Fruit fly (Drosophila melanogaster): ENCODE measurements around the gene CG11964.

The CG11964 gene

DNA sequence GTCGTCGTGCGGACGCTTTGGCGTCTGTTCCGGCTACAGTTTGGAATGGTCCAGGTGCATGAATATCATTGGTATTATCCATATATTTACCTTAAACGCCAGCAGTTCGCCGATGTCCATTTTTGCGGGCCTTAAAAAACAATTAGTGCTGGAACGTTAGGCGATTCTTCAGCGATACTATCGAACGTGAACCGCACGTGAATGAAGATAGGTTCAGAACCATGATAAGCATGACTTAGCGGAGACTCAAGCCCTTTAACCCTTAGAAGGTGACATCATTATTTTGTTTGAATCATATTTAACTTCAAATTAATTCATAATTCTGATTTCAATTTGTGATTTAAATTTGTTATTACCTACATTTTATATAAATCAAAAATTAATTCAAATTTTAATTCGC lies at the start of gene CG11964:
TSS of gene CG11964 (minus strand) at position 155 of the 400 bp plus-strand sequence.
- TF ChIP-seq CG10431 (GFP tag; optimal IDR thresholded peaks at IDR 0.05) (no peak), CG34422 (GFP tag; IDR thresholded peaks at IDR 0.05) (peak; percentile 75), CG15011 (GFP tag; optimal IDR thresholded peaks at IDR 0.05) (no peak), sob (GFP tag; IDR thresholded peaks at IDR 0.05) (peak; percentile 75), ranshi (GFP tag; IDR thresholded peaks at IDR 0.05) (peak; percentile 54; the same call in 1 of the 2 replicates), Xrp1 (GFP tag; IDR thresholded peaks at IDR 0.05) (peak; percentile 68), Ptx1 (GFP tag; IDR thresholded peaks at IDR 0.05) (peak; percentile 53), CG2129 (GFP tag; IDR thresholded peaks at IDR 0.05; ENCODE audit: partially characterized antibody) (peak; percentile 99), Dad (GFP tag; optimal IDR thresholded peaks at IDR 0.05) (peak; percentile 65), CG4820 (GFP tag; optimal IDR thresholded peaks at IDR 0.05) (peak; percentile 36), yki (optimal IDR thresholded peaks at IDR 0.05) (no peak), Dfd (GFP tag; optimal IDR thresholded peaks at IDR 0.05) (no peak), CG6854 (GFP tag; optimal IDR thresholded peaks at IDR 0.05) (no peak), eyg (GFP tag; optimal IDR thresholded peaks at IDR 0.05) (no peak), BtbVII (GFP tag; optimal IDR thresholded peaks at IDR 0.05) (no peak), E2f2 (GFP tag; IDR thresholded peaks at IDR 0.05) (peak; percentile 78), hkb (optimal IDR thresholded peaks at IDR 0.05) (no peak), hkb (GFP tag; IDR thresholded peaks at IDR 0.05) (no peak), wek (GFP tag; optimal IDR thresholded peaks at IDR 0.05) (no peak), Neu2 (GFP tag; optimal IDR thresholded peaks at IDR 0.05; ENCODE audit: borderline replicate concordance) (peak; percentile 32), grau (tag; optimal IDR thresholded peaks at IDR 0.05) (peak; percentile 64), CG12155 (GFP tag; optimal IDR thresholded peaks at IDR 0.05) (peak; percentile 62), CG3163 (GFP tag; optimal IDR thresholded peaks at IDR 0.05) (peak; percentile 31), hbn (GFP tag; IDR thresholded peaks at IDR 0.05; ENCODE audit: partially characterized antibody) (peak; percentile 99), fru (optimal IDR thresholded peaks at IDR 0.05) (no peak), Asciz (GFP tag; optimal IDR thresholded peaks at IDR 0.05) (no peak), Bteb2 (GFP tag; optimal IDR thresholded peaks at IDR 0.05) (no peak), cwo (GFP tag; optimal IDR thresholded peaks at IDR 0.05) (peak; percentile 99), CG7271 (tag; optimal IDR thresholded peaks at IDR 0.05) (no peak), fu2 (GFP tag; optimal IDR thresholded peaks at IDR 0.05) (peak; percentile 60), vnd (GFP tag; IDR thresholded peaks at IDR 0.05; ENCODE audit: partially characterized antibody) (peak; percentile 99), Dll (GFP tag; IDR thresholded peaks at IDR 0.05; ENCODE audit: partially characterized antibody) (peak; percentile 99), Hr51 (GFP tag; optimal IDR thresholded peaks at IDR 0.05) (peak in 1 of 2 experiments; percentile 59), bowl (GFP tag; IDR thresholded peaks at IDR 0.05) (no peak), CG33213 (GFP tag; optimal IDR thresholded peaks at IDR 0.05) (peak; percentile 87), gro (GFP tag; optimal IDR thresholded peaks at IDR 0.05) (peak; percentile 82), CG6813 (GFP tag; optimal IDR thresholded peaks at IDR 0.05) (no peak), Nf-YB (GFP tag; optimal IDR thresholded peaks at IDR 0.05) (peak; percentile 3), Dref (GFP tag; IDR thresholded peaks at IDR 0.05) (peak; percentile 67), CG10959 (GFP tag; IDR thresholded peaks at IDR 0.05) (peak; percentile 100), mirr (GFP tag; optimal IDR thresholded peaks at IDR 0.05) (no peak), CG2712 (tag; optimal IDR thresholded peaks at IDR 0.05) (peak; percentile 83), emc (GFP tag; optimal IDR thresholded peaks at IDR 0.05) (peak; percentile 7), Doc3 (GFP tag; IDR thresholded peaks at IDR 0.05; ENCODE audit: partially characterized antibody) (peak; percentile 99), insv (GFP tag; optimal IDR thresholded peaks at IDR 0.05) (peak in 1 of 2 experiments; percentile 3), Chrac-16 (GFP tag; optimal IDR thresholded peaks at IDR 0.05) (peak; percentile 62), pan (optimal IDR thresholded peaks at IDR 0.05) (no peak), pan (GFP tag; optimal IDR thresholded peaks at IDR 0.05 in 1 of 2, IDR thresholded peaks at IDR 0.05 in 1 of 2) (peak in 1 of 2 experiments; percentile 42), GATAe (GFP tag; conservative IDR thresholded peaks at IDR 0.05) (0 out of 2 replicates have a peak, but pooled peaks have one; percentile 29), stwl (tag; optimal IDR thresholded peaks at IDR 0.05) (peak; percentile 93), CG4617 (GFP tag; optimal IDR thresholded peaks at IDR 0.05; ENCODE audit: borderline replicate concordance) (peak; percentile 89)

Measured in whole organism, embryonic.